Fruit fly (Drosophila melanogaster): ENCODE measurements around the gene Nmdmc.

The Nmdmc gene

dm6 chr3R:9046954-9047353 is 3.4 kb downstream of the Nmdmc start:
- TF ChIP-seq EcR (GFP tag; optimal IDR thresholded peaks at IDR 0.05) (no peak), CG8478 (optimal IDR thresholded peaks at IDR 0.05) (no peak), Dll (optimal IDR thresholded peaks at IDR 0.05) (no peak), usp (GFP tag; optimal IDR thresholded peaks at IDR 0.05) (no peak), pan (optimal IDR thresholded peaks at IDR 0.05) (no peak), psq (optimal IDR thresholded peaks at IDR 0.05) (no peak)

- TF ChIP-seq EcR (GFP tag; optimal IDR thresholded peaks at IDR 0.05) (no peak), Dll (optimal IDR thresholded peaks at IDR 0.05) (no peak), pan (optimal IDR thresholded peaks at IDR 0.05) (no peak), psq (optimal IDR thresholded peaks at IDR 0.05) (no peak), usp (GFP tag; optimal IDR thresholded peaks at IDR 0.05) (no peak), CG8478 (optimal IDR thresholded peaks at IDR 0.05) (no peak)
These were observed 4.6 kb downstream of the Nmdmc start for dm6 chr3R:9045733-9046132.

- TF ChIP-seq EcR (GFP tag; optimal IDR thresholded peaks at IDR 0.05), result no peak
- no peak for TF ChIP-seq usp (GFP tag; optimal IDR thresholded peaks at IDR 0.05)
- no peak for TF ChIP-seq CG8478 (optimal IDR thresholded peaks at IDR 0.05)
- TF ChIP-seq pan (optimal IDR thresholded peaks at IDR 0.05), result no peak
- no peak for TF ChIP-seq psq (optimal IDR thresholded peaks at IDR 0.05)
- no peak for TF ChIP-seq Dll (optimal IDR thresholded peaks at IDR 0.05)
These were observed 6.7 kb downstream of the Nmdmc start for dm6 chr3R:9043610-9044009.

dm6 chr3R:9039448-9039847 is 10.9 kb downstream of the Nmdmc start, which contains the start of gene neur:
Gene neur, minus strand, starts transcription at chr3R:9039471.
- TF ChIP-seq pan (optimal IDR thresholded peaks at IDR 0.05) (no peak), Dll (optimal IDR thresholded peaks at IDR 0.05) (no peak), psq (optimal IDR thresholded peaks at IDR 0.05) (no peak), usp (GFP tag; optimal IDR thresholded peaks at IDR 0.05) (no peak), EcR (GFP tag; optimal IDR thresholded peaks at IDR 0.05) (no peak), CG8478 (optimal IDR thresholded peaks at IDR 0.05) (no peak)

dm6 chr3R:9038652-9039051 is 11.7 kb downstream of the Nmdmc start, which contains the start of gene hyx:
Gene hyx, plus strand, starts transcription at chr3R:9038760.
- TF ChIP-seq usp (GFP tag; optimal IDR thresholded peaks at IDR 0.05), result no peak
- no peak for TF ChIP-seq EcR (GFP tag; optimal IDR thresholded peaks at IDR 0.05)
- no peak for TF ChIP-seq CG8478 (optimal IDR thresholded peaks at IDR 0.05)
- no peak for TF ChIP-seq pan (optimal IDR thresholded peaks at IDR 0.05)
- no peak for TF ChIP-seq Dll (optimal IDR thresholded peaks at IDR 0.05)
- no peak for TF ChIP-seq psq (optimal IDR thresholded peaks at IDR 0.05)

dm6 chr3R:9037946-9038345 is 12.4 kb downstream of the Nmdmc start:
- TF ChIP-seq EcR (GFP tag; optimal IDR thresholded peaks at IDR 0.05) (no peak), Dll (optimal IDR thresholded peaks at IDR 0.05) (no peak), pan (optimal IDR thresholded peaks at IDR 0.05) (no peak), psq (optimal IDR thresholded peaks at IDR 0.05) (no peak), CG8478 (optimal IDR thresholded peaks at IDR 0.05) (no peak), usp (GFP tag; optimal IDR thresholded peaks at IDR 0.05) (no peak)

dm6 chr3R:9035252-9035651 is 15.1 kb downstream of the Nmdmc start:
- TF ChIP-seq EcR (GFP tag; optimal IDR thresholded peaks at IDR 0.05), result no peak
- TF ChIP-seq psq (optimal IDR thresholded peaks at IDR 0.05), result no peak
- TF ChIP-seq Dll (optimal IDR thresholded peaks at IDR 0.05), result no peak
- TF ChIP-seq pan (optimal IDR thresholded peaks at IDR 0.05), result no peak
- no peak for TF ChIP-seq usp (GFP tag; optimal IDR thresholded peaks at IDR 0.05)
- no peak for TF ChIP-seq CG8478 (optimal IDR thresholded peaks at IDR 0.05)

- TF ChIP-seq pan (optimal IDR thresholded peaks at IDR 0.05), result no peak
- no peak for TF ChIP-seq EcR (GFP tag; optimal IDR thresholded peaks at IDR 0.05)
- no peak for TF ChIP-seq usp (GFP tag; optimal IDR thresholded peaks at IDR 0.05)
- TF ChIP-seq CG8478 (optimal IDR thresholded peaks at IDR 0.05), result no peak
- TF ChIP-seq Dll (optimal IDR thresholded peaks at IDR 0.05), result no peak
- no peak for TF ChIP-seq psq (optimal IDR thresholded peaks at IDR 0.05)
These were observed 16.5 kb downstream of the Nmdmc start for dm6 chr3R:9033619-9034401.

dm6 chr3R:9031797-9032418 is 18.4 kb downstream of the Nmdmc start:
- TF ChIP-seq pan (optimal IDR thresholded peaks at IDR 0.05) (no peak), Dll (optimal IDR thresholded peaks at IDR 0.05) (no peak), CG8478 (optimal IDR thresholded peaks at IDR 0.05) (no peak), EcR (GFP tag; optimal IDR thresholded peaks at IDR 0.05) (no peak), usp (GFP tag; optimal IDR thresholded peaks at IDR 0.05) (no peak), psq (optimal IDR thresholded peaks at IDR 0.05) (no peak)

dm6 chr3R:9030750-9031128 is 19.6 kb downstream of the Nmdmc start:
- no peak for TF ChIP-seq usp (GFP tag; optimal IDR thresholded peaks at IDR 0.05)

- TF ChIP-seq CG8478 (optimal IDR thresholded peaks at IDR 0.05) (no peak), pan (optimal IDR thresholded peaks at IDR 0.05) (no peak), usp (GFP tag; optimal IDR thresholded peaks at IDR 0.05) (no peak), psq (optimal IDR thresholded peaks at IDR 0.05) (no peak), Dll (optimal IDR thresholded peaks at IDR 0.05) (no peak), EcR (GFP tag; optimal IDR thresholded peaks at IDR 0.05) (no peak)
These were observed 20.2 kb downstream of the Nmdmc start for dm6 chr3R:9030006-9030749.

dm6 chr3R:9029411-9029810 is 20.9 kb downstream of the Nmdmc start:
- no peak for TF ChIP-seq usp (GFP tag; optimal IDR thresholded peaks at IDR 0.05)

Data from whole organism.